Fruit fly (Drosophila melanogaster) whole organism, embryonic: ENCODE results near the gene CG14958.

Experiments
- ATbp ChIP-seq: fragments of 200-800 bp; sonication (Bioruptor generic); optimal IDR thresholded peaks from 2 replicates; lab custom pipeline; 2017; ENCODE audit warnings: missing biosample characterization, mild to moderate bottlenecking, missing genetic modification characterization, missing genetic modification reagents
- Awh ChIP-seq: fragments of 200-800 bp; sonication (Bioruptor generic); IDR thresholded peaks from 2 replicates; pipeline ENCODE4, ENCODE4 v1.3.6; 2022; ENCODE audit warnings: missing biosample characterization, missing genetic modification characterization
- C15 ChIP-seq: fragments of 200-800 bp; sonication (Bioruptor generic); IDR thresholded peaks from 3 replicates; pipeline ENCODE4 v1.3.6; 2022; ENCODE audit warnings: missing biosample characterization, missing genetic modification characterization
- CG10959 ChIP-seq: fragments of 200-800 bp; sonication (Bioruptor generic); IDR thresholded peaks from 2 replicates; pipeline ENCODE4 v1.3.6; 2022; ENCODE audit warnings: missing biosample characterization, missing genetic modification characterization
- CG11723 ChIP-seq: fragments of 200-800 bp; sonication (Bioruptor generic); optimal IDR thresholded peaks from 2 replicates; lab custom pipeline; 2017; ENCODE audit warnings: missing biosample characterization, mild to moderate bottlenecking, missing genetic modification characterization
- CG12744 ChIP-seq: fragments of 200-800 bp; sonication (Bioruptor generic); optimal IDR thresholded peaks from 2 replicates; lab custom pipeline; 2016; ENCODE audit warnings: missing biosample characterization, missing genetic modification characterization
- CG12942 ChIP-seq: fragments of 200-800 bp; sonication (Bioruptor generic); optimal IDR thresholded peaks from 3 replicates; lab custom pipeline; 2016; ENCODE audit warnings: missing biosample characterization, missing genetic modification characterization
- CG13287 ChIP-seq: fragments of 200-800 bp; sonication (Bioruptor generic); IDR thresholded peaks from 2 replicates; pipeline ENCODE4 v1.3.6; 2022; ENCODE audit warnings: missing biosample characterization, missing genetic modification characterization; ENCODE audit not compliant: partially characterized antibody
- CG14014 ChIP-seq: fragments of 200-800 bp; sonication (Bioruptor generic); IDR thresholded peaks from 2 replicates; pipeline ENCODE4 v1.3.6; 2022; ENCODE audit warnings: missing biosample characterization, missing genetic modification characterization
- CG15479 ChIP-seq: fragments of 200-800 bp; sonication (Bioruptor generic); optimal IDR thresholded peaks from 3 replicates; lab custom pipeline; 2019; ENCODE audit warnings: missing biosample characterization, mild to moderate bottlenecking, missing genetic modification characterization, moderate library complexity
- CG1602 ChIP-seq: fragments of 200-800 bp; sonication (Bioruptor generic); optimal IDR thresholded peaks from 3 replicates; lab custom pipeline; 2016; ENCODE audit warnings: missing biosample characterization, missing genetic modification characterization
- CG2129 ChIP-seq: fragments of 200-800 bp; sonication (Bioruptor generic); IDR thresholded peaks from 2 replicates; pipeline ENCODE4 v1.3.6; 2022; ENCODE audit warnings: missing biosample characterization, missing genetic modification characterization; ENCODE audit not compliant: partially characterized antibody
- CG30431 ChIP-seq: fragments of 200-800 bp; sonication (Bioruptor generic); optimal IDR thresholded peaks from 2 replicates; lab custom pipeline; 2017; ENCODE audit warnings: missing biosample characterization, missing genetic modification characterization
- CG34422 ChIP-seq: fragments of 200-800 bp; sonication (Bioruptor generic); IDR thresholded peaks from 3 replicates; pipeline ENCODE4 v1.3.6; 2022; ENCODE audit warnings: missing biosample characterization, missing genetic modification characterization
- CG3847 ChIP-seq: fragments of 200-800 bp; sonication (Bioruptor generic); IDR thresholded peaks from 2 replicates; pipeline ENCODE4 v1.3.6; 2022; ENCODE audit warnings: missing biosample characterization, missing genetic modification characterization
- CG4282 ChIP-seq: fragments of 200-800 bp; sonication (Bioruptor generic); optimal IDR thresholded peaks from 2 replicates; lab custom pipeline; 2016; ENCODE audit warnings: missing biosample characterization, missing genetic modification characterization
- CG43689 ChIP-seq: fragments of 200-800 bp; sonication (Bioruptor generic); IDR thresholded peaks from 2 replicates; pipeline ENCODE4 v1.3.6; 2022; ENCODE audit warnings: missing biosample characterization, missing genetic modification characterization
- CG5180 ChIP-seq: fragments of 200-800 bp; sonication (Bioruptor generic); optimal IDR thresholded peaks from 3 replicates; lab custom pipeline; 2017; ENCODE audit warnings: missing biosample characterization, missing genetic modification characterization, mild to moderate bottlenecking, moderate library complexity, missing genetic modification reagents
- CG6272 ChIP-seq: fragments of 200-800 bp; sonication (Bioruptor generic); IDR thresholded peaks from 2 replicates; pipeline ENCODE4 v1.3.6; 2022; ENCODE audit warnings: missing biosample characterization, missing genetic modification characterization
- CG7963 ChIP-seq: fragments of 200-800 bp; sonication (Bioruptor generic); IDR thresholded peaks from 3 replicates; pipeline ENCODE4 v1.3.6; 2022; ENCODE audit warnings: missing biosample characterization, missing genetic modification characterization; ENCODE audit not compliant: partially characterized antibody
- CG8765 ChIP-seq: fragments of 200-800 bp; sonication (Bioruptor generic); IDR thresholded peaks from 2 replicates; pipeline ENCODE4 v1.3.6; 2022; ENCODE audit warnings: missing biosample characterization, missing genetic modification characterization
- CG9437 ChIP-seq: fragments of 200-800 bp; sonication (Bioruptor generic); optimal IDR thresholded peaks from 2 replicates; lab custom pipeline; 2018; ENCODE audit warnings: missing biosample characterization, mild to moderate bottlenecking, missing genetic modification characterization
- CrebB ChIP-seq: fragments of 200-800 bp; sonication (Bioruptor generic); optimal IDR thresholded peaks from 3 replicates; lab custom pipeline; 2018; ENCODE audit warnings: missing biosample characterization, mild to moderate bottlenecking, missing genetic modification characterization
- Dad ChIP-seq: fragments of 200-800 bp; sonication (Bioruptor generic); optimal IDR thresholded peaks from 3 replicates; lab custom pipeline; 2016; ENCODE audit warnings: missing biosample characterization, missing genetic modification characterization
- Kr ChIP-seq: fragments of 200-800 bp; sonication (Bioruptor generic); optimal IDR thresholded peaks from 2 replicates; lab custom pipeline; 2017; ENCODE audit warnings: missing biosample characterization, mild to moderate bottlenecking, missing genetic modification characterization
- NK7.1 ChIP-seq: fragments of 200-800 bp; sonication (Bioruptor generic); optimal IDR thresholded peaks from 3 replicates; lab custom pipeline; 2016; ENCODE audit warnings: missing biosample characterization, missing genetic modification characterization
- Rfx ChIP-seq: fragments of 200-800 bp; sonication (Bioruptor generic); IDR thresholded peaks from 2 replicates; pipeline ENCODE4 v1.3.6; 2022; ENCODE audit warnings: missing biosample characterization, missing genetic modification characterization
- Scr ChIP-seq: fragments of 200-800 bp; sonication (Bioruptor generic); IDR thresholded peaks from 2 replicates; pipeline ENCODE4 v1.3.6; 2022; ENCODE audit warnings: missing biosample characterization, missing genetic modification characterization; ENCODE audit not compliant: partially characterized antibody
- Side ChIP-seq: fragments of 200-800 bp; sonication (Bioruptor generic); optimal IDR thresholded peaks from 2 replicates; lab custom pipeline; 2016; ENCODE audit warnings: missing biosample characterization, missing genetic modification characterization
- Xrp1 ChIP-seq: fragments of 200-800 bp; sonication (Bioruptor generic); IDR thresholded peaks from 2 replicates; pipeline ENCODE4 v1.3.6; 2022; ENCODE audit warnings: missing biosample characterization, missing genetic modification characterization
- ap ChIP-seq: fragments of 200-800 bp; sonication (Bioruptor generic); IDR thresholded peaks from 2 replicates; pipeline ENCODE4 v1.3.6; 2022; ENCODE audit warnings: missing biosample characterization, missing genetic modification characterization
- az2 ChIP-seq: fragments of 200-800 bp; sonication (Bioruptor generic); optimal IDR thresholded peaks from 3 replicates; lab custom pipeline; 2016; ENCODE audit warnings: missing biosample characterization, missing genetic modification characterization
- br ChIP-seq: fragments of >200 bp; optimal IDR thresholded peaks from 2 replicates; lab custom pipeline; 2017
- chif ChIP-seq, 2 experiments: fragments of 200-800 bp; sonication (Bioruptor generic); optimal IDR thresholded peaks; 3 replicates each; lab custom pipeline; 2016; ENCODE audit warnings: missing biosample characterization in 2 of 2, missing genetic modification characterization in 2 of 2
- ci ChIP-seq: fragments of 200-800 bp; sonication (Bioruptor generic); IDR thresholded peaks from 3 replicates; pipeline ENCODE4 v1.3.6; 2022; ENCODE audit warnings: missing biosample characterization, missing genetic modification characterization
- cwo ChIP-seq: fragments of 200-800 bp; sonication (Bioruptor generic); optimal IDR thresholded peaks from 3 replicates; lab custom pipeline; 2017; ENCODE audit warnings: missing biosample characterization, missing genetic modification characterization, mild to moderate bottlenecking, moderate library complexity, missing genetic modification reagents
- fd102C ChIP-seq: fragments of 200-800 bp; sonication (Bioruptor generic); optimal IDR thresholded peaks from 2 replicates; lab custom pipeline; 2018; ENCODE audit warnings: missing biosample characterization, mild to moderate bottlenecking, missing genetic modification characterization, moderate library complexity
- fd3F ChIP-seq: fragments of 200-800 bp; sonication (Bioruptor generic); optimal IDR thresholded peaks from 2 replicates; lab custom pipeline; 2018; ENCODE audit warnings: missing biosample characterization, mild to moderate bottlenecking, missing genetic modification characterization, moderate library complexity
- fru ChIP-seq: fragments of >200 bp; optimal IDR thresholded peaks from 2 replicates; lab custom pipeline; 2017
- klu ChIP-seq: fragments of 200-800 bp; sonication (Bioruptor generic); IDR thresholded peaks from 2 replicates; pipeline ENCODE4 v1.3.6; 2022; ENCODE audit warnings: missing biosample characterization, missing genetic modification characterization
- lola ChIP-seq, 3 experiments: fragments of >200 bp in 2 of 3; fragments of 200-800 bp in 1 of 3; sonication (Bioruptor generic) in 1 of 3; optimal IDR thresholded peaks; 2 replicates each; lab custom pipeline; 2017 to 2019; ENCODE audit warnings: missing biosample characterization in 3 of 3, missing genetic modification characterization in 3 of 3, mild to moderate bottlenecking in 1 of 3, moderate library complexity in 1 of 3
- oc ChIP-seq: fragments of 200-800 bp; sonication (Bioruptor generic); optimal IDR thresholded peaks from 2 replicates; lab custom pipeline; 2018; ENCODE audit warnings: missing biosample characterization, mild to moderate bottlenecking, missing genetic modification characterization, moderate library complexity
- pfk ChIP-seq: fragments of 200-800 bp; sonication (Bioruptor generic); optimal IDR thresholded peaks from 2 replicates; lab custom pipeline; 2018; ENCODE audit warnings: missing biosample characterization, mild to moderate bottlenecking, missing genetic modification characterization, moderate library complexity
- phol ChIP-seq: fragments of 200-800 bp; sonication (Bioruptor generic); optimal IDR thresholded peaks from 3 replicates; lab custom pipeline; 2018; ENCODE audit warnings: missing biosample characterization, mild to moderate bottlenecking, missing genetic modification characterization, moderate library complexity
- pros ChIP-seq: fragments of 200-800 bp; sonication (Bioruptor generic); optimal IDR thresholded peaks from 3 replicates; lab custom pipeline; 2019; ENCODE audit warnings: missing biosample characterization, mild to moderate bottlenecking, missing genetic modification characterization, moderate library complexity
- salm ChIP-seq: fragments of 200-800 bp; sonication (Bioruptor generic); optimal IDR thresholded peaks from 2 replicates; lab custom pipeline; 2018; ENCODE audit warnings: missing biosample characterization, mild to moderate bottlenecking, missing genetic modification characterization
- sima ChIP-seq: fragments of 200-800 bp; sonication (Bioruptor generic); optimal IDR thresholded peaks from 2 replicates; lab custom pipeline; 2016; ENCODE audit warnings: missing biosample characterization, missing genetic modification characterization
- tin ChIP-seq: fragments of 200-800 bp; sonication (Bioruptor generic); optimal IDR thresholded peaks from 3 replicates; lab custom pipeline; 2016; ENCODE audit warnings: missing biosample characterization, missing genetic modification characterization

Gene CG14958

dm6 chr3L:3198447-3199402 lies 8.9 kb downstream of the CG14958 start, which contains the start of the genes CG32276 and gry (continued):
- TF ChIP-seq ap (GFP tag; lab: Robert Waterston, UW) (peak; percentile 82), Kr (GFP tag; lab: Kevin White, UChicago) (no peak), Side (peak; percentile 86), klu (GFP tag; lab: Robert Waterston, UW) (peak; percentile 46; the same call in 1 of the 2 replicates), br (lab: Kevin White, UChicago) (no peak), CG5180 (GFP tag; lab: Kevin White, UChicago) (no peak), CG12744 (GFP tag; lab: Kevin White, UChicago) (no peak), fd102C (GFP tag; lab: Kevin White, UChicago) (peak; percentile 18), CG9437 (GFP tag; lab: Kevin White, UChicago) (peak; percentile 85), fru (lab: Kevin White, UChicago) (no peak), CG14014 (GFP tag; lab: Robert Waterston, UW) (peak; percentile 36; the same call in 1 of the 2 replicates), az2 (GFP tag; lab: Kevin White, UChicago) (peak; percentile 79), CG8765 (GFP tag; lab: Robert Waterston, UW) (peak; percentile 71), CG30431 (GFP tag; lab: Kevin White, UChicago) (peak; percentile 9), NK7.1 (GFP tag; lab: Kevin White, UChicago) (peak; percentile 33), CG2129 (GFP tag; lab: Robert Waterston, UW) (no peak), CG11723 (GFP tag; lab: Kevin White, UChicago) (peak; percentile 60), tin (GFP tag; lab: Kevin White, UChicago) (peak; percentile 85), CG10959 (GFP tag; lab: Robert Waterston, UW) (peak; percentile 43; the same call in 1 of the 2 replicates), ATbp (GFP tag; lab: Kevin White, UChicago) (no peak), CrebB (tag; lab: Kevin White, UChicago) (peak; percentile 67), CG13287 (GFP tag; lab: Robert Waterston, UW) (peak; percentile 63; the same call in 1 of the 2 replicates), fd3F (GFP tag; lab: Kevin White, UChicago) (peak; percentile 53), CG4282 (GFP tag; lab: Kevin White, UChicago) (peak; percentile 67), oc (tag; lab: Kevin White, UChicago) (no peak), Xrp1 (GFP tag; lab: Robert Waterston, UW) (peak; percentile 72; the same call in 1 of the 2 replicates), CG43689 (GFP tag; lab: Robert Waterston, UW) (no peak), CG7963 (GFP tag; lab: Robert Waterston, UW) (no peak), CG12942 (GFP tag; lab: Kevin White, UChicago) (peak; percentile 71), chif (GFP tag; optimal IDR thresholded peaks at IDR 0.05; lab: Kevin White, UChicago) (peak; percentile 54 to 71), cwo (GFP tag; lab: Kevin White, UChicago) (peak; percentile 61), pfk (peak; percentile 57), CG3847 (GFP tag; lab: Robert Waterston, UW) (peak; percentile 83), C15 (no peak), Dad (GFP tag; lab: Kevin White, UChicago) (peak; percentile 68), CG15479 (GFP tag; lab: Kevin White, UChicago) (no peak), lola (GFP tag; optimal IDR thresholded peaks at IDR 0.05; lab: Kevin White, UChicago) (peak in 1 of 3 experiments; percentile 71), Rfx (GFP tag; lab: Robert Waterston, UW) (peak; percentile 77), phol (tag; lab: Kevin White, UChicago) (peak; percentile 90), Scr (GFP tag; lab: Robert Waterston, UW) (peak; percentile 53), CG6272 (GFP tag; lab: Robert Waterston, UW) (peak; percentile 48), ci (peak; percentile 66; the same call in 2 of the 3 replicates), pros (GFP tag; lab: Kevin White, UChicago) (no peak), CG34422 (peak; percentile 73), sima (GFP tag; lab: Kevin White, UChicago) (no peak), salm (tag; lab: Kevin White, UChicago) (peak; percentile 26), Awh (GFP tag; lab: Robert Waterston, UW) (no peak), CG1602 (GFP tag; lab: Kevin White, UChicago) (peak; percentile 66)
